Fruit fly (Drosophila melanogaster) whole organism, prepupa: ENCODE data around the gene Rpt4R.

Experiments used
- Hr38 ChIP-seq: sonication (Bioruptor generic); optimal IDR thresholded peaks from 2 replicates; lab custom pipeline; 2016; ENCODE audit warnings: missing biosample characterization, missing genetic modification characterization
- Met ChIP-seq: fragments of 200-800 bp; sonication (Bioruptor generic); optimal IDR thresholded peaks from 3 replicates; lab custom pipeline; 2016; ENCODE audit warnings: missing biosample characterization, missing genetic modification characterization
- Smox ChIP-seq: fragments of 200-800 bp; sonication (Bioruptor generic); optimal IDR thresholded peaks from 3 replicates; lab custom pipeline; 2016; ENCODE audit warnings: missing biosample characterization, missing genetic modification characterization
- acj6 ChIP-seq: fragments of 200-800 bp; sonication (Bioruptor generic); optimal IDR thresholded peaks from 3 replicates; lab custom pipeline; 2016; ENCODE audit warnings: missing biosample characterization, missing genetic modification characterization
- svp ChIP-seq: fragments of 200-800 bp; sonication (Bioruptor generic); peaks from one replicate; lab custom pipeline; 2016; ENCODE audit warnings: missing biosample characterization, missing genetic modification characterization

- TF ChIP-seq Hr38 (GFP tag; lab: Kevin White, UChicago) (no peak), Met (no peak), svp (GFP tag; lab: Kevin White, UChicago) (no peak), acj6 (GFP tag; lab: Kevin White, UChicago) (no peak), Smox (GFP tag; lab: Kevin White, UChicago) (no peak)
These were observed 32.0 kb downstream of the Rpt4R start, which contains the start of gene CG42397 for dm6 chr3L:11973690-11974089.
